Fruit fly (Drosophila melanogaster): ENCODE measurements around the gene CycT.

The CycT gene

DNA sequence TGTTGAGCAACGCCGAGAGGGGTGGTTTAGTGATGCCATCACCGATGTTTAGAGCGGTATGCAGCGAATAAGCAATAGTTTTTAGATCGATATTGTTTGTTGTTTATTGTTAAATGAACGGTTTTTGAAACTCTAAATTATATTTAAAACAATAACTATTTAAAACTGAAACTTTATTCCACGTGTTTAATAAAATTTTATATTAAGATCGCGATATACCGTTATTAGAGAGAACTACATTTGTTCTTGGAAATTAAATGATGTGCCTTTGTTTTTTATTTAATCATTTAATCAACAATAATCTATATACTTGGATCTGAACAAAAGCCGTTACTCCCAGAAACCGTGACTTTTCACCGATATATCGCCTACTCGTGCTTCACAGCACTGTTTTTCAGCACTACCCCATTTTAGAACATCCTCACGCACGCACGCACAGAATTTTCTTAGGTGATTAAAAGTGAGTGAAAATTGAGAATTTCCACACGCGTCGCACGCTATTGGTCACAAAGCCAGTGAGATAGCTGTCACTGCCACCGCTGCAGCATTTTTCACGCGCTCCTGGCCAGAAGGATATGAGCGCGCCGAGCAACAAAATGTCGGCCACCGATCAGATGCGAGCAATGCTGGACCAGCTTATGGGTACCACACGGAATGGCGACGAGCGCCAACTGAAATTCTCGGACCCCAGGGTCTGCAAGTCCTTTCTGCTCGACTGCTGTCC is 43.5 kb downstream of the CycT start, which contains the start of the genes U4-U6-60K and CG7564 (continued):
- no peak for TF ChIP-seq CG11093 (GFP tag; IDR thresholded peaks at IDR 0.05)
- peak; percentile 38 for TF ChIP-seq Xrp1 (GFP tag; IDR thresholded peaks at IDR 0.05)
- no peak for TF ChIP-seq cad (GFP tag; optimal IDR thresholded peaks at IDR 0.05)
- TF ChIP-seq NfI (GFP tag; optimal IDR thresholded peaks at IDR 0.05) = peak; percentile 64
- TF ChIP-seq CG13894 (tag; optimal IDR thresholded peaks at IDR 0.05) = no peak
- TF ChIP-seq da (GFP tag; optimal IDR thresholded peaks at IDR 0.05) = no peak
- TF ChIP-seq CG15269 (tag; optimal IDR thresholded peaks at IDR 0.05) = no peak
- TF ChIP-seq Lim3 (GFP tag; IDR thresholded peaks at IDR 0.05) = no peak
- TF ChIP-seq ham (GFP tag; IDR thresholded peaks at IDR 0.05) = no peak
- no peak for TF ChIP-seq CG7271 (tag; optimal IDR thresholded peaks at IDR 0.05)
- TF ChIP-seq dpn (GFP tag; optimal IDR thresholded peaks at IDR 0.05) = peak; percentile 48 to 63
- TF ChIP-seq CG18764 (GFP tag; optimal IDR thresholded peaks at IDR 0.05) = peak; percentile 37
- peak; percentile 79 for TF ChIP-seq Rfx (GFP tag; IDR thresholded peaks at IDR 0.05)
- TF ChIP-seq ranshi (GFP tag; IDR thresholded peaks at IDR 0.05) = peak; percentile 33; the same call in 1 of the 2 replicates
- peak; percentile 51 for TF ChIP-seq CG10366 (GFP tag; IDR thresholded peaks at IDR 0.05)
- TF ChIP-seq Antp (GFP tag; optimal IDR thresholded peaks at IDR 0.05) = peak; percentile 53
- TF ChIP-seq CG31388 (GFP tag; optimal IDR thresholded peaks at IDR 0.05) = no peak
- no peak for TF ChIP-seq otp (GFP tag; IDR thresholded peaks at IDR 0.05)
- no peak for TF ChIP-seq Lpt (GFP tag; optimal IDR thresholded peaks at IDR 0.05)
- TF ChIP-seq H15 (GFP tag; IDR thresholded peaks at IDR 0.05) = 0 out of 3 replicates have a peak, but pooled peaks have one; percentile 28
- TF ChIP-seq CG7987 (GFP tag; optimal IDR thresholded peaks at IDR 0.05) = no peak
- peak; percentile 99 for TF ChIP-seq BEAF-32 (GFP tag; optimal IDR thresholded peaks at IDR 0.05)
- no peak for TF ChIP-seq CG4707 (GFP tag; optimal IDR thresholded peaks at IDR 0.05)
- peak; percentile 71 for TF ChIP-seq CG12104 (GFP tag; optimal IDR thresholded peaks at IDR 0.05)
- no peak for TF ChIP-seq cas (GFP tag; IDR thresholded peaks at IDR 0.05)
- 0 out of 2 replicates have a peak, but pooled peaks have one; percentile 27 for TF ChIP-seq MBD-R2 (GFP tag; IDR thresholded peaks at IDR 0.05)
- no peak for TF ChIP-seq Dfd (GFP tag; optimal IDR thresholded peaks at IDR 0.05)
- no peak for TF ChIP-seq Eip74EF (GFP tag; optimal IDR thresholded peaks at IDR 0.05)
- TF ChIP-seq CG10462 (GFP tag; optimal IDR thresholded peaks at IDR 0.05) = peak; percentile 15
- peak; percentile 37 for TF ChIP-seq CG17186 (GFP tag; optimal IDR thresholded peaks at IDR 0.05)
- peak; percentile 53 for TF ChIP-seq HLH54F (GFP tag; optimal IDR thresholded peaks at IDR 0.05)
- peak; percentile 54 for TF ChIP-seq CG18262 (tag; optimal IDR thresholded peaks at IDR 0.05)
- TF ChIP-seq bbx (GFP tag; IDR thresholded peaks at IDR 0.05; ENCODE audit: partially characterized antibody) = peak; percentile 97
- no peak for TF ChIP-seq CG5180 (GFP tag; optimal IDR thresholded peaks at IDR 0.05)
- TF ChIP-seq CG14710 (tag; optimal IDR thresholded peaks at IDR 0.05) = peak; percentile 82
- TF ChIP-seq p53 (GFP tag; optimal IDR thresholded peaks at IDR 0.05) = no peak
- no peak for TF ChIP-seq Hey (tag; optimal IDR thresholded peaks at IDR 0.05)
- TF ChIP-seq tll (GFP tag; optimal IDR thresholded peaks at IDR 0.05) = peak in 1 of 2 experiments; percentile 71
- TF ChIP-seq NK7.1 (GFP tag; optimal IDR thresholded peaks at IDR 0.05) = no peak
- peak; percentile 61 for TF ChIP-seq CG18476 (GFP tag; optimal IDR thresholded peaks at IDR 0.05)
- peak; percentile 99 for TF ChIP-seq CG16813 (GFP tag; IDR thresholded peaks at IDR 0.05; ENCODE audit: partially characterized antibody)
- peak; percentile 40 for TF ChIP-seq fd96Cb (tag; optimal IDR thresholded peaks at IDR 0.05)
- TF ChIP-seq luna (GFP tag; optimal IDR thresholded peaks at IDR 0.05) = no peak
- TF ChIP-seq sna (GFP tag; IDR thresholded peaks at IDR 0.05; ENCODE audit: partially characterized antibody) = peak; percentile 91
- no peak for TF ChIP-seq Mes4 (GFP tag; optimal IDR thresholded peaks at IDR 0.05)
- TF ChIP-seq gfzf (GFP tag; optimal IDR thresholded peaks at IDR 0.05) = peak; percentile 4
- peak; percentile 45 for TF ChIP-seq CG7928 (GFP tag; optimal IDR thresholded peaks at IDR 0.05)
- TF ChIP-seq Nf-YB (GFP tag; optimal IDR thresholded peaks at IDR 0.05) = peak; percentile 31
- TF ChIP-seq CG18011 (GFP tag; optimal IDR thresholded peaks at IDR 0.05) = peak; percentile 2
